Fruit fly (Drosophila melanogaster): ENCODE results near the gene tal-1A.

The tal-1A gene

DNA sequence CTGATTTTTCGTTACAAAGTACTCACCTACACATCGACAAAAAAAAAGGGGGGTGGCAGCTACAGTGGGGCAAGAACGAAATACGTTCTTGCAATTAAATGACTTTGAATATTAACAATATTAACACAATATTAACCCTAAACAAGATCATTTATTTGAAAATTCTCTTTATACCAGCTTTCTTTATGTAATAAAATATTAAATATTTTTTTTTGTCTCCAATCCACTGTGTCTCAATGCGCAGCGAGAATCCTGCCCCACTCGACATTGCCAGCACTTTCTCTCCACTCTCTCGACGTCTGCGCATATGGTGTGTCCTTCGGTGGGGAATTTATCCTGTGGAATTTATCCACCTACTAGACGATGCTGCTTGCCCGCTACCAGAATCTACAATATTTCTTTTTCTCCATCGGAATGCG, 12.5 kb upstream of the tal-1A start (continued):
- peak; percentile 92 for TF ChIP-seq CG2678 (tag; optimal IDR thresholded peaks at IDR 0.05)
- TF ChIP-seq az2 (GFP tag; optimal IDR thresholded peaks at IDR 0.05) = peak; percentile 88
- TF ChIP-seq Rx (GFP tag; IDR thresholded peaks at IDR 0.05) = peak; percentile 87
- peak; percentile 88 for TF ChIP-seq odd (GFP tag; optimal IDR thresholded peaks at IDR 0.05)
- TF ChIP-seq ase (GFP tag; IDR thresholded peaks at IDR 0.05) = peak; percentile 90
- TF ChIP-seq CG34422 (GFP tag; IDR thresholded peaks at IDR 0.05) = peak; percentile 95
- TF ChIP-seq chn (GFP tag; optimal IDR thresholded peaks at IDR 0.05) = peak; percentile 68
- peak; percentile 6 for TF ChIP-seq ash1 (GFP tag; optimal IDR thresholded peaks at IDR 0.05)
- peak; percentile 80 for TF ChIP-seq CG8388 (GFP tag; optimal IDR thresholded peaks at IDR 0.05)
- TF ChIP-seq CG7556 (GFP tag; optimal IDR thresholded peaks at IDR 0.05) = peak; percentile 95
- peak; percentile 78; the same call in 2 of the 3 replicates for TF ChIP-seq C15 (GFP tag; IDR thresholded peaks at IDR 0.05)
- no peak for TF ChIP-seq corto (GFP tag; optimal IDR thresholded peaks at IDR 0.05)
- TF ChIP-seq Atf3 (GFP tag; optimal IDR thresholded peaks at IDR 0.05) = peak; percentile 16
- TF ChIP-seq Neu2 (GFP tag; optimal IDR thresholded peaks at IDR 0.05; ENCODE audit: borderline replicate concordance) = no peak
- TF ChIP-seq CG12236 (GFP tag; optimal IDR thresholded peaks at IDR 0.05) = no peak
- TF ChIP-seq pzg (GFP tag; optimal IDR thresholded peaks at IDR 0.05) = no peak
- TF ChIP-seq her (GFP tag; optimal IDR thresholded peaks at IDR 0.05) = peak; percentile 38
- TF ChIP-seq CG2875 (GFP tag; optimal IDR thresholded peaks at IDR 0.05) = peak; percentile 82
- TF ChIP-seq Dek (tag; optimal IDR thresholded peaks at IDR 0.05) = peak; percentile 85
- TF ChIP-seq toy (GFP tag; IDR thresholded peaks at IDR 0.05) = peak; percentile 84
- peak; percentile 93 for TF ChIP-seq CG3847 (GFP tag; IDR thresholded peaks at IDR 0.05)
- peak; percentile 16 for TF ChIP-seq CG3995 (GFP tag; optimal IDR thresholded peaks at IDR 0.05)
- TF ChIP-seq GATAe (GFP tag; conservative IDR thresholded peaks at IDR 0.05) = peak; percentile 52; the same call in 1 of the 2 replicates
- TF ChIP-seq CG10431 (GFP tag; optimal IDR thresholded peaks at IDR 0.05) = peak; percentile 83
- peak; percentile 70 for TF ChIP-seq salm (tag; optimal IDR thresholded peaks at IDR 0.05)
- peak; percentile 51; the same call in 1 of the 2 replicates for TF ChIP-seq CG4360 (GFP tag; IDR thresholded peaks at IDR 0.05)
- TF ChIP-seq CG16779 (GFP tag; IDR thresholded peaks at IDR 0.05) = peak; percentile 86
- peak; percentile 78 for TF ChIP-seq CG5245 (GFP tag; optimal IDR thresholded peaks at IDR 0.05)
- peak; percentile 81 for TF ChIP-seq tup (GFP tag; optimal IDR thresholded peaks at IDR 0.05)
- peak; percentile 85 for TF ChIP-seq CG18476 (GFP tag; optimal IDR thresholded peaks at IDR 0.05)
- TF ChIP-seq MTF-1 (GFP tag; optimal IDR thresholded peaks at IDR 0.05; ENCODE audit: borderline replicate concordance) = peak; percentile 67
- TF ChIP-seq grau (tag; optimal IDR thresholded peaks at IDR 0.05) = peak; percentile 72
- peak; percentile 73 for TF ChIP-seq Nf-YB (GFP tag; optimal IDR thresholded peaks at IDR 0.05)
- peak; percentile 94 for TF ChIP-seq BtbVII (GFP tag; optimal IDR thresholded peaks at IDR 0.05)
- TF ChIP-seq CG9817 (tag; optimal IDR thresholded peaks at IDR 0.05) = peak; percentile 79
- TF ChIP-seq CG6765 (GFP tag; optimal IDR thresholded peaks at IDR 0.05) = peak; percentile 82
- TF ChIP-seq Ssrp (tag; optimal IDR thresholded peaks at IDR 0.05) = peak; percentile 85
- peak; percentile 90 for TF ChIP-seq NfI (GFP tag; optimal IDR thresholded peaks at IDR 0.05)
- TF ChIP-seq CG11093 (GFP tag; IDR thresholded peaks at IDR 0.05) = peak; percentile 86
- TF ChIP-seq Gsc (GFP tag; IDR thresholded peaks at IDR 0.05) = peak; percentile 62
- TF ChIP-seq CG1603 (tag; optimal IDR thresholded peaks at IDR 0.05) = peak; percentile 11
- no peak for TF ChIP-seq gfzf (GFP tag; optimal IDR thresholded peaks at IDR 0.05)
- TF ChIP-seq kah (GFP tag; optimal IDR thresholded peaks at IDR 0.05) = peak; percentile 76
- peak; percentile 23 for TF ChIP-seq TFAM (GFP tag; optimal IDR thresholded peaks at IDR 0.05)
- TF ChIP-seq CG3407 (GFP tag; optimal IDR thresholded peaks at IDR 0.05) = peak; percentile 82
- peak; percentile 87 for TF ChIP-seq CG11085 (GFP tag; IDR thresholded peaks at IDR 0.05)
- peak; percentile 95 for TF ChIP-seq CG10543 (GFP tag; optimal IDR thresholded peaks at IDR 0.05)
- peak; percentile 25 for TF ChIP-seq CG17912 (GFP tag; optimal IDR thresholded peaks at IDR 0.05)
- peak; percentile 87 for TF ChIP-seq sim (GFP tag; IDR thresholded peaks at IDR 0.05)
- TF ChIP-seq CG6254 (GFP tag; optimal IDR thresholded peaks at IDR 0.05) = peak; percentile 88

Data from whole organism, embryonic.